Fruit fly (Drosophila melanogaster): ENCODE results near the gene Dph4.

Gene Dph4

DNA sequence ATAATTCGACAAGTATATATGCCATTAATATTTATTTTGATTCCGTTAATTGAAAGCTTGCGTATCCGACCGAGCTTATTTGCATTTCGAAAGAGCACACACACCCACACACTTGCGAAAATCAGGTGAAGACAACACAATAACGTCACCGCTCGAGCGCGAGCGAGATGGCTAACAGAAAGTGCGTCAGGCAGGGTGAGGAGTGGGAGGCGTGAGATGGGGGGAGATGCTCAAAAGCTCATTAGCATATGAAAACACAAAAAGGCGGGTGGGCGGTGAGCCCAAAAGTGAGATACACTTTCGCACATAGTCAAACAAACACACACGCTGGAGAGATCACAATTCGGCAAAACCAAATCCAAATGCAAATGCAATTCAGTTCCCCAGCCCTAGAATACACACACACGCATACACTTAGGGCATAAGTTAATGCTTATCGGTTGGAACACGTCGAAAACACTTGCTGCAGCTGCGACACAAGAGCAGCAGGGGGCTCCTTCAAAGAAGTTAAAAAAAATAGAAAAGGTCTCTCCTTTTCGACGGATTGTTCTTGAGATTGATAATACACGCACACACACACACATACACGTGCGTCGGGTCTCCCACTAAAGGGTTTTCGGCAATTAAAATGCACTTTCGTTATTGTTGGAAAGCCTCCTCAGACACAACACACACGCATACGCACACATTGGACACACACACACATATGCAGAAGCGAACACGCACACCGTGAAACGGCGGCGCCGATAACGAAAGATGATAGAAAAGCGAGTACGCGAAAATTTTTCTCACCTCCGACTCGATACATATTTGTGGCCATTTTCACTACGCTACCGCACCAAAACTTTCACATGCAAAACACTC lies 24.0 kb upstream of the Dph4 start:
- TF ChIP-seq CG11617 (GFP tag; optimal IDR thresholded peaks at IDR 0.05) (no peak), Crg-1 (GFP tag; optimal IDR thresholded peaks at IDR 0.05) (no peak), toe (GFP tag; optimal IDR thresholded peaks at IDR 0.05) (no peak), kay (GFP tag; ENCODE audit: borderline replicate concordance) (no peak), CG7045 (GFP tag; optimal IDR thresholded peaks at IDR 0.05) (no peak), CG7101 (tag; optimal IDR thresholded peaks at IDR 0.05) (peak; percentile 22), bab1 (GFP tag; optimal IDR thresholded peaks at IDR 0.05) (no peak), ovo (GFP tag; optimal IDR thresholded peaks at IDR 0.05) (no peak), CG5204 (GFP tag; optimal IDR thresholded peaks at IDR 0.05) (no peak), Hr96 (GFP tag; optimal IDR thresholded peaks at IDR 0.05) (no peak), tj (GFP tag; optimal IDR thresholded peaks at IDR 0.05) (peak; percentile 25), CG14711 (tag; optimal IDR thresholded peaks at IDR 0.05) (no peak), CG12768 (GFP tag; optimal IDR thresholded peaks at IDR 0.05) (peak; percentile 15), CG33017 (tag; optimal IDR thresholded peaks at IDR 0.05) (peak; percentile 46), pad (GFP tag; optimal IDR thresholded peaks at IDR 0.05) (peak; percentile 26), cic (GFP tag; optimal IDR thresholded peaks at IDR 0.05) (no peak), cnc (optimal IDR thresholded peaks at IDR 0.05) (no peak), Clk (GFP tag; optimal IDR thresholded peaks at IDR 0.05) (no peak), Mnt (GFP tag; optimal IDR thresholded peaks at IDR 0.05) (peak; percentile 41), CG1620 (GFP tag; optimal IDR thresholded peaks at IDR 0.05) (peak; percentile 4)

DNA sequence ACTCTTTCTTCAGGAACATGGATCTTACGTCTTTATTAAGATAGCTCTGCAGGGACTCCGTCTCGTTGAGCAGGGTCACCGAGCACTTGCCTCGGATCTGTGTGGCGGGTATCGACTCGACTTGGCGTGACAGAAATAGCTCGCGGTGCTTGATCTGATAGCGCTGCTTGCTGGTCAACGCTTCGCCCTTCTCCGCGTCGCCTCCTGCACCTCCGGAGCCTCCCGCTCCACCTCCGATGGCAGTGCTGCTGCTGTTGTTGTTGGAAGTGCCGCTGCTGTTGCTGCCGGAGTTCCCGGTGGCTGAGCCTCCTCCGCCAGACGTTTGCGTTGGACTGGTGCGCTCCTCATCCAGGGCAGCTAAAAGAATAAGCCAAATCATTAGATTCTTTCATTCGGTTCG lies 19.5 kb upstream of the Dph4 start:
- no peak for TF ChIP-seq tj (GFP tag; optimal IDR thresholded peaks at IDR 0.05)
- TF ChIP-seq kay (GFP tag; ENCODE audit: borderline replicate concordance) = no peak
- no peak for TF ChIP-seq CG7045 (GFP tag; optimal IDR thresholded peaks at IDR 0.05)
- TF ChIP-seq CG14711 (tag; optimal IDR thresholded peaks at IDR 0.05) = no peak
- no peak for TF ChIP-seq Mnt (GFP tag; optimal IDR thresholded peaks at IDR 0.05)
- no peak for TF ChIP-seq ovo (GFP tag; optimal IDR thresholded peaks at IDR 0.05)
- no peak for TF ChIP-seq pad (GFP tag; optimal IDR thresholded peaks at IDR 0.05)
- no peak for TF ChIP-seq toe (GFP tag; optimal IDR thresholded peaks at IDR 0.05)
- TF ChIP-seq CG5204 (GFP tag; optimal IDR thresholded peaks at IDR 0.05) = no peak
- no peak for TF ChIP-seq CG7101 (tag; optimal IDR thresholded peaks at IDR 0.05)
- no peak for TF ChIP-seq CG1620 (GFP tag; optimal IDR thresholded peaks at IDR 0.05)
- no peak for TF ChIP-seq cic (GFP tag; optimal IDR thresholded peaks at IDR 0.05)

DNA sequence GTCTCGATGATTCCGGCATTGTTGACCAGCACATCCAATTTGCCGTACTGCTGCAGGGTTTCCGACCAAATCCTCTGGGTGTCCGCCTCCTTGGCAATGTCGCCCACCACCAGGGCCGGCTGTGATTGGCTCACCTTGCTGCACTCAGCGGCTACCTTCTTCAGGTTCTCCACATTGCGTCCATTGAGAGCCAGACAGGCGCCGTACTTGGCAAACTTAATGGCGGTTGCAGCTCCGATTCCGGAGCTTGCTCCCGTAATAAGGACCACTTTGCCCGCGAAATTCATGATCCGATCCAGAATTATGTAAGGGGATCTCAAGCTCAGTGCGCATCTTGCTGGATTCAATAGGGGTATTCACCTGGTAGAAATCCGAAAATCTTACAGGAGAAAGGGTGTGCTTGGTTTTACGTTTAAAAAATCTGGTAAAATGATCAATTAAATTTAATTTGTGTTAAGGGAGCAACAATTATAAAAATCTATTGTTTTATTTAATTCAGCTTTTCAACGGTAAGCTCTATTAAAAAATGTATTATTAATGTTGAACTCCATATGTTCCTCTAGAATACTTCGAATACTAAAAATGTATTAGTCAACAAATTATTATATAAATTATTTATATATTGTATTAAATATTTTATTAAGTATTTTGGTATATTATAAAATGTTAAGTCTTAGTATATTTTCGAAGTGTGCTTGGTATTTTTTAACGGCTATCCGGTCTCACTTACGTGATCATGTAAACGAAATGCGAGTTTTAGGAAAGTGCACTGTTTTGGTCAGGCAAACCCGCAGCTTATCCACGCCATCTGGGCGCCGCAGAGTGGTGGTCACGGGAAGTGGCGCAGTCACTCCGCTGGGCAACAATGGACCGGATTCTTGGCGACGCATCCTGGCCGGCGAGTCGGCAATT lies 12.8 kb upstream of the Dph4 start, which contains the start of the genes CG31548 and CG12170:
Gene CG31548, minus strand, starts transcription at position 334 of the 912 bp plus-strand sequence.
Gene CG12170, plus strand, starts transcription at position 716 of the 912 bp plus-strand sequence.
- TF ChIP-seq Crg-1 (GFP tag; optimal IDR thresholded peaks at IDR 0.05) (peak; percentile 1), Clk (GFP tag; optimal IDR thresholded peaks at IDR 0.05) (no peak), CG33017 (tag; optimal IDR thresholded peaks at IDR 0.05) (peak; percentile 49), pad (GFP tag; optimal IDR thresholded peaks at IDR 0.05) (no peak), tj (GFP tag; optimal IDR thresholded peaks at IDR 0.05) (peak; percentile 27), CG14711 (tag; optimal IDR thresholded peaks at IDR 0.05) (peak; percentile 57), CG7045 (GFP tag; optimal IDR thresholded peaks at IDR 0.05) (peak; percentile 31), CG7101 (tag; optimal IDR thresholded peaks at IDR 0.05) (peak; percentile 56), Mnt (GFP tag; optimal IDR thresholded peaks at IDR 0.05) (peak; percentile 25), CG11617 (GFP tag; optimal IDR thresholded peaks at IDR 0.05) (peak; percentile 78), CG1620 (GFP tag; optimal IDR thresholded peaks at IDR 0.05) (no peak), cic (GFP tag; optimal IDR thresholded peaks at IDR 0.05) (no peak), CG12768 (GFP tag; optimal IDR thresholded peaks at IDR 0.05) (peak; percentile 2)

DNA sequence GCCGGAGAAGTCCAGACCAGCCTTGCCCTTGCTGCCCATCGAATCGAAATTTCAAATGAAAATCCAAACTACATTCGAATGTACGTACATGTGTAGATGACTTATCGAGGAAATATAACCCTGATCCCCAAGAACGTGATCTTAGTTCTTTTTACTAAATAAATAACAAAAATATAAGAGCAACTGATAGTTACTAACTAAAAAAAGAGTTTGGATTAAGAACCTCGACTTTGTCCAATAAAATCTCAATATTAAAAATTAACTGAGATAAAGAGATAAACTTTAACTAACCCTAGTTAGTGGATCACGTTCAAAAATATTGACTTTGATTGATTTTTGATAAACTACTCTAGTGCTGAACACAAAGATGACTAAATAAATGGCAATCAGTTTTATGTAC lies 11.6 kb upstream of the Dph4 start, which contains the start of gene CG31546:
Gene CG31546, minus strand, starts transcription at position 101 of the 400 bp plus-strand sequence.
- TF ChIP-seq bab1 (GFP tag; optimal IDR thresholded peaks at IDR 0.05) = no peak
- no peak for TF ChIP-seq tj (GFP tag; optimal IDR thresholded peaks at IDR 0.05)
- TF ChIP-seq Clk (GFP tag; optimal IDR thresholded peaks at IDR 0.05) = no peak
- TF ChIP-seq Mnt (GFP tag; optimal IDR thresholded peaks at IDR 0.05) = no peak
- TF ChIP-seq pad (GFP tag; optimal IDR thresholded peaks at IDR 0.05) = no peak
- no peak for TF ChIP-seq kay (GFP tag; ENCODE audit: borderline replicate concordance)
- no peak for TF ChIP-seq CG1620 (GFP tag; optimal IDR thresholded peaks at IDR 0.05)
- no peak for TF ChIP-seq CG33017 (tag; optimal IDR thresholded peaks at IDR 0.05)
- TF ChIP-seq cic (GFP tag; optimal IDR thresholded peaks at IDR 0.05) = no peak
- TF ChIP-seq CG7101 (tag; optimal IDR thresholded peaks at IDR 0.05) = no peak
- TF ChIP-seq CG5204 (GFP tag; optimal IDR thresholded peaks at IDR 0.05) = no peak
- no peak for TF ChIP-seq toe (GFP tag; optimal IDR thresholded peaks at IDR 0.05)

DNA sequence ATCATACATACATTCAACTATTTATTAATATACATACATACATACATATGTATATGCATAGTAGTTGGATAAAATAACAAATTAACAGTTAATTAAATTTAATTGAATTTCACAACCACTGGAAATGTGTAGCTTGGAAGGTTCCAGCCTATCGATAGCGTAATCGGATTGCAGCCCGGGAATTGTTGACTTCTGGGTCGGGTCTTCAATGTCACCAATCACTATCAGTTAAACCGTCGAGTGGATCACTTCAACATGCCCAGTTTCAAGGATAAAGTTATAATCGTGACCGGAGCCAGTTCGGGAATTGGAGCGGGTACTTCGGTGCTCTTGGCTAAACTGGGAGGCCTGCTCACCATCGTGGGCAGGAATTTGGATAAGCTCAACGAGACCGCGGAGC lies 9.5 kb upstream of the Dph4 start, which contains the start of gene CG12171:
Gene CG12171, plus strand, starts transcription at position 191 of the 400 bp plus-strand sequence.
- TF ChIP-seq CG7045 (GFP tag; optimal IDR thresholded peaks at IDR 0.05) (no peak), CG1620 (GFP tag; optimal IDR thresholded peaks at IDR 0.05) (no peak), Hr96 (GFP tag; optimal IDR thresholded peaks at IDR 0.05) (no peak), bab1 (GFP tag; optimal IDR thresholded peaks at IDR 0.05) (peak; percentile 34), cic (GFP tag; optimal IDR thresholded peaks at IDR 0.05) (peak; percentile 61), Clk (GFP tag; optimal IDR thresholded peaks at IDR 0.05) (no peak), CG12768 (GFP tag; optimal IDR thresholded peaks at IDR 0.05) (no peak), Crg-1 (GFP tag; optimal IDR thresholded peaks at IDR 0.05) (peak; percentile 12), CG7101 (tag; optimal IDR thresholded peaks at IDR 0.05) (peak; percentile 23), kay (GFP tag; ENCODE audit: borderline replicate concordance) (no peak), CG33017 (tag; optimal IDR thresholded peaks at IDR 0.05) (no peak), tj (GFP tag; optimal IDR thresholded peaks at IDR 0.05) (no peak), toe (GFP tag; optimal IDR thresholded peaks at IDR 0.05) (no peak), CG11617 (GFP tag; optimal IDR thresholded peaks at IDR 0.05) (peak; percentile 36), CG14711 (tag; optimal IDR thresholded peaks at IDR 0.05) (no peak), Mnt (GFP tag; optimal IDR thresholded peaks at IDR 0.05) (no peak), pad (GFP tag; optimal IDR thresholded peaks at IDR 0.05) (no peak), ovo (GFP tag; optimal IDR thresholded peaks at IDR 0.05) (no peak), CG5204 (GFP tag; optimal IDR thresholded peaks at IDR 0.05) (no peak), cnc (optimal IDR thresholded peaks at IDR 0.05) (no peak)

All from whole organism, adult.